Fruit fly (Drosophila melanogaster): Measurements from ENCODE around the gene Rap1.

dm6 chr3L:1829539-1829938, 32.5 kb downstream of the Rap1 start:
- TF ChIP-seq Sin3A (optimal IDR thresholded peaks at IDR 0.05), result no peak
- TF ChIP-seq h (optimal IDR thresholded peaks at IDR 0.05), result no peak
- TF ChIP-seq psq (optimal IDR thresholded peaks at IDR 0.05), result no peak
